Fruit fly (Drosophila melanogaster) whole organism, embryonic: Measurements from ENCODE around the gene RpL10Ab.

Source experiments
- CG10209 ChIP-seq: fragments of 200-800 bp; sonication (Bioruptor generic); optimal IDR thresholded peaks from 3 replicates; lab custom pipeline; 2017; ENCODE audit warnings: missing biosample characterization, mild to moderate bottlenecking, missing genetic modification characterization, missing genetic modification reagents
- CG10274 ChIP-seq: fragments of 200-800 bp; sonication (Bioruptor generic); optimal IDR thresholded peaks from 3 replicates; lab custom pipeline; 2017; ENCODE audit warnings: missing biosample characterization, mild to moderate bottlenecking, missing genetic modification characterization
- CG11504 ChIP-seq: fragments of 200-800 bp; sonication (Bioruptor generic); optimal IDR thresholded peaks from 3 replicates; lab custom pipeline; 2019; ENCODE audit warnings: missing biosample characterization, mild to moderate bottlenecking, missing genetic modification characterization, moderate library complexity
- CG11696 ChIP-seq: fragments of 200-800 bp; sonication (Bioruptor generic); IDR thresholded peaks from 2 replicates; pipeline ENCODE4 v1.3.6; 2022; ENCODE audit warnings: missing biosample characterization, missing genetic modification characterization
- CG12391 ChIP-seq: fragments of 200-800 bp; sonication (Bioruptor generic); optimal IDR thresholded peaks from 3 replicates; lab custom pipeline; 2018; ENCODE audit warnings: missing biosample characterization, mild to moderate bottlenecking, missing genetic modification characterization, moderate library complexity
- CG12942 ChIP-seq: fragments of 200-800 bp; sonication (Bioruptor generic); optimal IDR thresholded peaks from 3 replicates; lab custom pipeline; 2016; ENCODE audit warnings: missing biosample characterization, missing genetic modification characterization
- CG13624 ChIP-seq: fragments of 200-800 bp; sonication (Bioruptor generic); optimal IDR thresholded peaks from 2 replicates; lab custom pipeline; 2016; ENCODE audit warnings: missing biosample characterization, missing genetic modification characterization
- CG15269 ChIP-seq: fragments of 200-800 bp; sonication (Bioruptor generic); optimal IDR thresholded peaks from 2 replicates; lab custom pipeline; 2018; ENCODE audit warnings: missing biosample characterization, mild to moderate bottlenecking, missing genetic modification characterization, moderate library complexity
- CG15479 ChIP-seq: fragments of 200-800 bp; sonication (Bioruptor generic); optimal IDR thresholded peaks from 3 replicates; lab custom pipeline; 2019; ENCODE audit warnings: missing biosample characterization, mild to moderate bottlenecking, missing genetic modification characterization, moderate library complexity
- CG15601 ChIP-seq: fragments of 200-800 bp; sonication (Bioruptor generic); optimal IDR thresholded peaks from 3 replicates; lab custom pipeline; 2019; ENCODE audit warnings: missing biosample characterization, mild to moderate bottlenecking, missing genetic modification characterization, moderate library complexity
- CG17359 ChIP-seq: fragments of 200-800 bp; sonication (Bioruptor generic); optimal IDR thresholded peaks from 3 replicates; lab custom pipeline; 2018; ENCODE audit warnings: missing biosample characterization, mild to moderate bottlenecking, missing genetic modification characterization, moderate library complexity
- CG17385 ChIP-seq: fragments of 200-800 bp; sonication (Bioruptor generic); optimal IDR thresholded peaks from 3 replicates; lab custom pipeline; 2018; ENCODE audit warnings: missing biosample characterization, mild to moderate bottlenecking, missing genetic modification characterization
- CG17829 ChIP-seq: fragments of 200-800 bp; optimal IDR thresholded peaks from 2 replicates; lab custom pipeline; 2019; ENCODE audit warnings: missing biosample characterization, mild to moderate bottlenecking, missing genetic modification characterization, moderate library complexity
- CG18764 ChIP-seq: fragments of 200-800 bp; sonication (Bioruptor generic); optimal IDR thresholded peaks from 3 replicates; lab custom pipeline; 2016; ENCODE audit warnings: missing biosample characterization, missing genetic modification characterization
- CG2120 ChIP-seq: fragments of 200-800 bp; sonication (Bioruptor generic); optimal IDR thresholded peaks from 3 replicates; lab custom pipeline; 2016; ENCODE audit warnings: missing biosample characterization, missing genetic modification characterization
- CG4360 ChIP-seq: fragments of 200-800 bp; sonication (Bioruptor generic); IDR thresholded peaks from 2 replicates; pipeline ENCODE4 v1.3.6; 2022; ENCODE audit warnings: missing biosample characterization, missing genetic modification characterization
- CG4854 ChIP-seq: fragments of 200-800 bp; sonication (Bioruptor generic); optimal IDR thresholded peaks from 2 replicates; lab custom pipeline; 2016; ENCODE audit warnings: missing biosample characterization, missing genetic modification characterization, inconsistent platforms
- CG5180 ChIP-seq: fragments of 200-800 bp; sonication (Bioruptor generic); optimal IDR thresholded peaks from 3 replicates; lab custom pipeline; 2017; ENCODE audit warnings: missing biosample characterization, missing genetic modification characterization, mild to moderate bottlenecking, moderate library complexity, missing genetic modification reagents
- CG6654 ChIP-seq: fragments of 200-800 bp; sonication (Bioruptor generic); optimal IDR thresholded peaks from 2 replicates; lab custom pipeline; 2017; ENCODE audit warnings: missing biosample characterization, mild to moderate bottlenecking, missing genetic modification characterization
- CG6683 ChIP-seq: fragments of 200-800 bp; sonication (Bioruptor generic); optimal IDR thresholded peaks from 2 replicates; lab custom pipeline; 2017; ENCODE audit warnings: missing biosample characterization, mild to moderate bottlenecking, missing genetic modification characterization, missing genetic modification reagents
- CG7271 ChIP-seq: fragments of 200-800 bp; sonication (Bioruptor generic); optimal IDR thresholded peaks from 2 replicates; lab custom pipeline; 2018; ENCODE audit warnings: missing biosample characterization, mild to moderate bottlenecking, missing genetic modification characterization, moderate library complexity
- CG7839 ChIP-seq: fragments of 200-800 bp; sonication (Bioruptor generic); optimal IDR thresholded peaks from 3 replicates; lab custom pipeline; 2018; ENCODE audit warnings: missing biosample characterization, mild to moderate bottlenecking, missing genetic modification characterization, moderate library complexity
- CG7963 ChIP-seq: fragments of 200-800 bp; sonication (Bioruptor generic); IDR thresholded peaks from 3 replicates; pipeline ENCODE4 v1.3.6; 2022; ENCODE audit warnings: missing biosample characterization, missing genetic modification characterization; ENCODE audit not compliant: partially characterized antibody
- CG8089 ChIP-seq: fragments of 200-800 bp; sonication (Bioruptor generic); optimal IDR thresholded peaks from 3 replicates; lab custom pipeline; 2016; ENCODE audit warnings: missing biosample characterization, missing genetic modification characterization
- CG8944 ChIP-seq: fragments of 200-800 bp; sonication (Bioruptor generic); optimal IDR thresholded peaks from 3 replicates; lab custom pipeline; 2016; ENCODE audit warnings: missing biosample characterization, missing genetic modification characterization
- CG9215 ChIP-seq: fragments of 200-800 bp; sonication (Bioruptor generic); IDR thresholded peaks from 2 replicates; pipeline ENCODE4 v1.3.6; 2022; ENCODE audit warnings: missing biosample characterization, missing genetic modification characterization
- Chrac-16 ChIP-seq: fragments of 200-800 bp; sonication (Bioruptor generic); optimal IDR thresholded peaks from 3 replicates; lab custom pipeline; 2016; ENCODE audit warnings: missing biosample characterization, missing genetic modification characterization
- Elba2 ChIP-seq: fragments of 200-800 bp; sonication (Bioruptor generic); optimal IDR thresholded peaks from 3 replicates; lab custom pipeline; 2016; ENCODE audit warnings: missing biosample characterization, missing genetic modification characterization
- Hmx ChIP-seq: fragments of 200-800 bp; sonication (Bioruptor generic); optimal IDR thresholded peaks from 2 replicates; lab custom pipeline; 2016; ENCODE audit warnings: missing biosample characterization, missing genetic modification characterization
- Jarid2 ChIP-seq: fragments of 200-800 bp; sonication (Bioruptor generic); optimal IDR thresholded peaks from 3 replicates; lab custom pipeline; 2017; ENCODE audit warnings: mild to moderate bottlenecking, missing biosample characterization, missing genetic modification reagents, missing genetic modification characterization
- MBD-R2 ChIP-seq: fragments of 200-800 bp; sonication (Bioruptor generic); IDR thresholded peaks from 2 replicates; pipeline ENCODE4 v1.3.6; 2022; ENCODE audit warnings: missing biosample characterization, missing genetic modification characterization
- Meics ChIP-seq: fragments of 200-800 bp; sonication (Bioruptor generic); optimal IDR thresholded peaks from 2 replicates; lab custom pipeline; 2017; ENCODE audit warnings: missing biosample characterization, mild to moderate bottlenecking, missing genetic modification characterization
- Mes4 ChIP-seq: fragments of 200-800 bp; sonication (Bioruptor generic); optimal IDR thresholded peaks from 2 replicates; lab custom pipeline; 2016; ENCODE audit warnings: missing biosample characterization, missing genetic modification characterization
- Six4 ChIP-seq: fragments of 200-800 bp; sonication (Bioruptor generic); optimal IDR thresholded peaks from 2 replicates; lab custom pipeline; 2016; ENCODE audit warnings: missing biosample characterization, missing genetic modification characterization
- Sox100B ChIP-seq: fragments of 200-800 bp; sonication (Bioruptor generic); optimal IDR thresholded peaks from 3 replicates; lab custom pipeline; 2018; ENCODE audit warnings: missing biosample characterization, mild to moderate bottlenecking, missing genetic modification characterization
- bbx ChIP-seq: fragments of 200-800 bp; sonication (Bioruptor generic); IDR thresholded peaks from 2 replicates; pipeline ENCODE4 v1.3.6; 2022; ENCODE audit warnings: missing biosample characterization, missing genetic modification characterization; ENCODE audit not compliant: partially characterized antibody
- br ChIP-seq: fragments of >200 bp; optimal IDR thresholded peaks from 2 replicates; lab custom pipeline; 2017
- chif ChIP-seq, 2 experiments: fragments of 200-800 bp; sonication (Bioruptor generic); optimal IDR thresholded peaks; 3 replicates each; lab custom pipeline; 2016; ENCODE audit warnings: missing biosample characterization in 2 of 2, missing genetic modification characterization in 2 of 2
- esg ChIP-seq: fragments of 200-800 bp; sonication (Bioruptor generic); conservative IDR thresholded peaks from 2 replicates; pipeline ENCODE4 v1.3.6; 2022; ENCODE audit warnings: missing biosample characterization, missing genetic modification characterization
- eyg ChIP-seq: fragments of 200-800 bp; sonication (Bioruptor generic); optimal IDR thresholded peaks from 3 replicates; lab custom pipeline; 2016; ENCODE audit warnings: missing biosample characterization, missing genetic modification characterization
- fu2 ChIP-seq: fragments of 200-800 bp; sonication (Bioruptor generic); optimal IDR thresholded peaks from 2 replicates; lab custom pipeline; 2016; ENCODE audit warnings: missing biosample characterization, missing genetic modification characterization
- jumu ChIP-seq: fragments of 200-800 bp; sonication (Bioruptor generic); optimal IDR thresholded peaks from 3 replicates; lab custom pipeline; 2016; ENCODE audit warnings: missing biosample characterization, missing genetic modification characterization
- maf-S ChIP-seq: fragments of 200-800 bp; sonication (Bioruptor generic); optimal IDR thresholded peaks from 2 replicates; lab custom pipeline; 2016; ENCODE audit warnings: missing biosample characterization, missing genetic modification characterization
- mirr ChIP-seq: fragments of 200-800 bp; sonication (Bioruptor generic); optimal IDR thresholded peaks from 3 replicates; lab custom pipeline; 2018; ENCODE audit warnings: missing biosample characterization, mild to moderate bottlenecking, missing genetic modification characterization
- p53 ChIP-seq: fragments of 200-800 bp; sonication (Bioruptor generic); optimal IDR thresholded peaks from 2 replicates; lab custom pipeline; 2016; ENCODE audit warnings: missing biosample characterization, missing genetic modification characterization
- peb ChIP-seq: fragments of 200-800 bp; sonication (Bioruptor generic); IDR thresholded peaks from 2 replicates; pipeline ENCODE4 v1.3.6; 2022; ENCODE audit warnings: missing biosample characterization, missing genetic modification characterization
- phol ChIP-seq: fragments of 200-800 bp; sonication (Bioruptor generic); optimal IDR thresholded peaks from 3 replicates; lab custom pipeline; 2018; ENCODE audit warnings: missing biosample characterization, mild to moderate bottlenecking, missing genetic modification characterization, moderate library complexity
- pnt ChIP-seq: fragments of 200-800 bp; sonication (Bioruptor generic); optimal IDR thresholded peaks from 3 replicates; lab custom pipeline; 2016; ENCODE audit warnings: missing biosample characterization, missing genetic modification characterization
- sd ChIP-seq: fragments of 200-800 bp; sonication (Bioruptor generic); optimal IDR thresholded peaks from 3 replicates; lab custom pipeline; 2018; ENCODE audit warnings: missing biosample characterization, mild to moderate bottlenecking, missing genetic modification characterization, moderate library complexity
- sens-2 ChIP-seq: fragments of 200-800 bp; sonication (Bioruptor generic); IDR thresholded peaks from 2 replicates; pipeline ENCODE4 v1.3.6; 2022; ENCODE audit warnings: missing biosample characterization, missing genetic modification characterization
- sima ChIP-seq: fragments of 200-800 bp; sonication (Bioruptor generic); optimal IDR thresholded peaks from 2 replicates; lab custom pipeline; 2016; ENCODE audit warnings: missing biosample characterization, missing genetic modification characterization
- usp ChIP-seq: fragments of >200 bp; optimal IDR thresholded peaks from 2 replicates; lab custom pipeline; 2017; ENCODE audit warnings: missing biosample characterization, missing genetic modification characterization

Gene RpL10Ab

DNA sequence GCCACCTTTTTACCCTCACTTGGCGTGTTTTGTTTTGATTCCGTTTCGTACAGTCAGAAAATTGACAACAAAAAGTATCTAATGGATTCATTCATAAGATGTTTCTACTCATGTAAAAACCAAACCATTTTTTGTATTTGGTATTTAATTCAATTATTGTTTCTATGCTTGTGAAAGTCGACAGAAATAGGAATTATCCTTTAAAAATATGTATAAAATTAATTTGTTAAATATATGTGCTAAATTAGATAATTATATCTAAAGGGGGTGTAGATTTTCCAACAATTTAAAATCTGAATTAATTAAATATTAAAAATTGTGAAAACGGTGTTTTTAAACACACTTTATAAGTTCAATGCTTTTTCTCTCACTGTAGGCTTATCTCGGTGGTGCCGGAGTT lies 40.9 kb downstream of the RpL10Ab start (continued):
- TF ChIP-seq CG17385 (peak; percentile 15), Six4 (GFP tag; lab: Kevin White, UChicago) (no peak), CG17359 (no peak), CG8089 (GFP tag; lab: Kevin White, UChicago) (no peak), CG12391 (tag; lab: Kevin White, UChicago) (peak; percentile 13), CG15601 (no peak), p53 (GFP tag; lab: Kevin White, UChicago) (no peak), CG6654 (GFP tag; lab: Kevin White, UChicago) (no peak), Jarid2 (no peak), MBD-R2 (GFP tag; lab: Robert Waterston, UW) (no peak), sima (GFP tag; lab: Kevin White, UChicago) (no peak), CG13624 (GFP tag; lab: Kevin White, UChicago) (no peak), CG4854 (no peak), Hmx (GFP tag; lab: Kevin White, UChicago) (no peak), phol (tag; lab: Kevin White, UChicago) (peak; percentile 23), Mes4 (no peak), mirr (GFP tag; lab: Kevin White, UChicago) (no peak), pnt (no peak), usp (GFP tag; lab: Kevin White, UChicago) (no peak), sens-2 (GFP tag; lab: Robert Waterston, UW) (no peak), chif (GFP tag; optimal IDR thresholded peaks at IDR 0.05; lab: Kevin White, UChicago) (no peak), Meics (GFP tag; lab: Kevin White, UChicago) (peak; percentile 60), CG15479 (GFP tag; lab: Kevin White, UChicago) (no peak), CG9215 (GFP tag; lab: Robert Waterston, UW) (no peak), CG7839 (tag; lab: Kevin White, UChicago) (peak; percentile 44), jumu (no peak), esg (no peak), maf-S (GFP tag; lab: Kevin White, UChicago) (no peak), CG15269 (peak; percentile 32), CG7963 (GFP tag; lab: Robert Waterston, UW) (no peak), CG17829 (no peak), fu2 (no peak), br (no peak), CG10274 (no peak), CG6683 (GFP tag; lab: Kevin White, UChicago) (no peak), bbx (GFP tag; lab: Robert Waterston, UW) (no peak), CG4360 (GFP tag; lab: Robert Waterston, UW) (no peak), peb (GFP tag; lab: Robert Waterston, UW) (no peak), CG8944 (no peak), CG18764 (GFP tag; lab: Kevin White, UChicago) (no peak), CG11696 (no peak), sd (no peak), CG10209 (GFP tag; lab: Kevin White, UChicago) (peak; percentile 11), Chrac-16 (GFP tag; lab: Kevin White, UChicago) (no peak), CG5180 (peak; percentile 15), eyg (no peak), CG12942 (no peak), Sox100B (GFP tag; lab: Kevin White, UChicago) (peak; percentile 41), CG2120 (GFP tag; lab: Kevin White, UChicago) (peak; percentile 24), CG11504 (tag; lab: Kevin White, UChicago) (peak; percentile 63), CG7271 (tag; lab: Kevin White, UChicago) (no peak), Elba2 (GFP tag; lab: Kevin White, UChicago) (no peak)
